Worm (Caenorhabditis elegans) whole organism, L2 larva: ENCODE data around the gene twk-9.
A peak's percentile ranks its signal among the peaks of the same experiment; 100 is the strongest.

Experiments
- C34F6.9 ChIP-seq: fragments of 150-350 bp; optimal IDR thresholded peaks from 2 replicates; lab custom pipeline; 2014; ENCODE audit warnings: missing biosample characterization, missing genetic modification characterization
- F13H6.1 ChIP-seq: sonication (generic microtip); optimal IDR thresholded peaks from 2 replicates; lab custom pipeline; 2016; ENCODE audit warnings: missing genetic modification characterization, missing compliant biosample characterization
- R02D3.7 ChIP-seq: fragments of 150-350 bp; optimal IDR thresholded peaks from 2 replicates; lab custom pipeline; 2014; ENCODE audit warnings: missing biosample characterization, missing genetic modification characterization
- Y55F3AM.14 ChIP-seq: fragments of 200-800 bp; sonication (Bioruptor generic); optimal IDR thresholded peaks from 2 replicates; lab custom pipeline; 2018; ENCODE audit warnings: mild to moderate bottlenecking, missing genetic modification characterization, missing compliant biosample characterization
- ZK546.5 ChIP-seq: sonication (generic microtip); optimal IDR thresholded peaks from 2 replicates; lab custom pipeline; 2017; ENCODE audit warnings: missing biosample characterization, missing genetic modification characterization
- alr-1 ChIP-seq: fragments of 150-350 bp; optimal IDR thresholded peaks from 2 replicates; lab custom pipeline; 2014; ENCODE audit warnings: missing biosample characterization, missing genetic modification characterization
- aly-2 ChIP-seq: fragments of 150-350 bp; optimal IDR thresholded peaks from 2 replicates; lab custom pipeline; 2014; ENCODE audit warnings: missing biosample characterization, missing genetic modification characterization
- ama-1 ChIP-seq: fragments of 150-350 bp; optimal IDR thresholded peaks from 2 replicates; lab custom pipeline; 2018; ENCODE audit warnings: inconsistent platforms
- blmp-1 ChIP-seq: sonication (generic microtip); optimal IDR thresholded peaks from 2 replicates; lab custom pipeline; 2017; ENCODE audit warnings: missing genetic modification characterization, mild to moderate bottlenecking, missing compliant biosample characterization, antibody characterized with exemption, moderate library complexity; ENCODE audit not compliant: insufficient read depth
- ceh-16 ChIP-seq: fragments of 150-350 bp; optimal IDR thresholded peaks from 2 replicates; lab custom pipeline; 2014; ENCODE audit warnings: missing biosample characterization, missing genetic modification characterization
- ceh-82 ChIP-seq: fragments of 150-350 bp; optimal IDR thresholded peaks from 2 replicates; lab custom pipeline; 2014; ENCODE audit warnings: missing biosample characterization, missing genetic modification characterization
- crh-2 ChIP-seq: sonication (generic microtip); optimal IDR thresholded peaks from 2 replicates; lab custom pipeline; 2017; ENCODE audit warnings: missing biosample characterization, missing genetic modification characterization
- dmd-4 ChIP-seq: sonication (generic microtip); optimal IDR thresholded peaks from 2 replicates; lab custom pipeline; 2017; ENCODE audit warnings: missing biosample characterization, missing genetic modification characterization
- egl-27 ChIP-seq: sonication (generic microtip); optimal IDR thresholded peaks from 3 replicates; lab custom pipeline; 2017; ENCODE audit warnings: missing biosample characterization, missing genetic modification reagents, missing genetic modification characterization
- elt-1 ChIP-seq: fragments of 150-350 bp; optimal IDR thresholded peaks from 2 replicates; lab custom pipeline; 2014; ENCODE audit warnings: missing biosample characterization, missing genetic modification characterization
- elt-3 ChIP-seq: sonication (generic microtip); optimal IDR thresholded peaks from 2 replicates; lab custom pipeline; 2017; ENCODE audit warnings: missing biosample characterization, missing genetic modification characterization
- fos-1 ChIP-seq: fragments of 150-350 bp; optimal IDR thresholded peaks from 2 replicates; lab custom pipeline; 2014; ENCODE audit warnings: missing biosample characterization, missing genetic modification characterization
- gmeb-1 ChIP-seq: fragments of 150-350 bp; optimal IDR thresholded peaks from 2 replicates; lab custom pipeline; 2014; ENCODE audit warnings: missing biosample characterization, missing genetic modification characterization
- lin-11 ChIP-seq: fragments of 150-350 bp; sonication (generic microtip); optimal IDR thresholded peaks from 2 replicates; lab custom pipeline; 2014; ENCODE audit warnings: missing biosample characterization, missing genetic modification characterization, inconsistent platforms, mixed read lengths
- lin-13 ChIP-seq: fragments of 150-350 bp; optimal IDR thresholded peaks from 2 replicates; lab custom pipeline; 2014; ENCODE audit warnings: missing biosample characterization, missing genetic modification reagents, missing genetic modification characterization
- lin-39 ChIP-seq: fragments of 150-350 bp; optimal IDR thresholded peaks from 2 replicates; lab custom pipeline; 2014; ENCODE audit warnings: missing biosample characterization, missing genetic modification reagents, missing genetic modification characterization
- lsy-2 ChIP-seq, 2 experiments: fragments of 150-350 bp in 1 of 2; sonication (generic microtip) in 1 of 2; optimal IDR thresholded peaks; 2 replicates each; lab custom pipeline; 2014 to 2017; ENCODE audit warnings: missing biosample characterization in 2 of 2, missing genetic modification characterization in 2 of 2
- mab-5 ChIP-seq: fragments of 150-350 bp; optimal IDR thresholded peaks from 2 replicates; lab custom pipeline; 2014; ENCODE audit warnings: missing biosample characterization, missing genetic modification characterization
- mbf-1 ChIP-seq: sonication (generic microtip); optimal IDR thresholded peaks from 2 replicates; lab custom pipeline; 2017; ENCODE audit warnings: missing biosample characterization, missing genetic modification characterization
- mdl-1 ChIP-seq, 2 experiments: fragments of 150-350 bp in 1 of 2; sonication (generic microtip) in 1 of 2; optimal IDR thresholded peaks; 2 replicates each; lab custom pipeline; 2017; ENCODE audit warnings: missing biosample characterization in 2 of 2, missing genetic modification characterization in 2 of 2
- nhr-10 ChIP-seq: sonication (generic microtip); optimal IDR thresholded peaks from 2 replicates; lab custom pipeline; 2017; ENCODE audit warnings: missing biosample characterization, missing genetic modification characterization
- nhr-11 ChIP-seq: fragments of 150-350 bp; optimal IDR thresholded peaks from 2 replicates; lab custom pipeline; 2014; ENCODE audit warnings: missing biosample characterization, missing genetic modification characterization
- nhr-12 ChIP-seq: fragments of 150-350 bp; optimal IDR thresholded peaks from 2 replicates; lab custom pipeline; 2014; ENCODE audit warnings: missing biosample characterization, missing genetic modification characterization
- nhr-129 ChIP-seq: fragments of 150-350 bp; optimal IDR thresholded peaks from 2 replicates; lab custom pipeline; 2014; ENCODE audit warnings: missing biosample characterization, missing genetic modification characterization
- nhr-21 ChIP-seq: fragments of 150-350 bp; optimal IDR thresholded peaks from 2 replicates; lab custom pipeline; 2014; ENCODE audit warnings: missing biosample characterization, missing genetic modification characterization
- nhr-237 ChIP-seq: fragments of 150-350 bp; optimal IDR thresholded peaks from 2 replicates; lab custom pipeline; 2014; ENCODE audit warnings: missing biosample characterization, missing genetic modification characterization
- nhr-25 ChIP-seq: fragments of 150-350 bp; sonication (generic microtip); optimal IDR thresholded peaks from 3 replicates; lab custom pipeline; 2014; ENCODE audit warnings: missing biosample characterization, missing genetic modification characterization
- nhr-6 ChIP-seq: fragments of 150-350 bp; optimal IDR thresholded peaks from 2 replicates; lab custom pipeline; 2014; ENCODE audit warnings: missing biosample characterization, missing genetic modification characterization
- nhr-77 ChIP-seq: fragments of 150-350 bp; optimal IDR thresholded peaks from 2 replicates; lab custom pipeline; 2014; ENCODE audit warnings: missing biosample characterization, missing genetic modification characterization
- peb-1 ChIP-seq: fragments of 150-350 bp; optimal IDR thresholded peaks from 2 replicates; lab custom pipeline; 2014; ENCODE audit warnings: missing biosample characterization, missing genetic modification characterization
- sem-4 ChIP-seq: fragments of 150-350 bp; optimal IDR thresholded peaks from 2 replicates; lab custom pipeline; 2014; ENCODE audit warnings: missing biosample characterization, missing genetic modification reagents, missing genetic modification characterization
- skn-1 ChIP-seq: sonication (generic microtip); optimal IDR thresholded peaks from 2 replicates; lab custom pipeline; 2017; ENCODE audit warnings: missing biosample characterization, missing genetic modification characterization
- sma-3 ChIP-seq: sonication (generic microtip); optimal IDR thresholded peaks from 2 replicates; lab custom pipeline; 2016; ENCODE audit warnings: missing genetic modification reagents, missing genetic modification characterization, missing compliant biosample characterization
- sma-9 ChIP-seq, 2 experiments: fragments of 150-350 bp in 1 of 2; sonication (generic microtip) in 1 of 2; optimal IDR thresholded peaks; 2 replicates each; lab custom pipeline; 2014 to 2016; ENCODE audit warnings: missing genetic modification characterization in 2 of 2, mild to moderate bottlenecking in 1 of 2, missing biosample characterization in 1 of 2, missing compliant biosample characterization in 1 of 2, missing genetic modification reagents in 1 of 2, moderate library complexity in 1 of 2
- snpc-4 ChIP-seq: fragments of 150-350 bp; optimal IDR thresholded peaks from 2 replicates; lab custom pipeline; 2014; ENCODE audit warnings: missing biosample characterization, missing genetic modification characterization
- unc-39 ChIP-seq: fragments of 150-350 bp; optimal IDR thresholded peaks from 2 replicates; lab custom pipeline; 2014; ENCODE audit warnings: missing biosample characterization, missing genetic modification characterization
- unc-55 ChIP-seq: fragments of 150-350 bp; sonication (generic microtip); optimal IDR thresholded peaks from 3 replicates; lab custom pipeline; 2014; ENCODE audit warnings: missing biosample characterization, missing genetic modification reagents, missing genetic modification characterization
- unc-62 ChIP-seq: fragments of 150-350 bp; optimal IDR thresholded peaks from 2 replicates; lab custom pipeline; 2014; ENCODE audit warnings: missing biosample characterization, missing genetic modification reagents, missing genetic modification characterization
- zag-1 ChIP-seq: fragments of 150-350 bp; optimal IDR thresholded peaks from 2 replicates; lab custom pipeline; 2014; ENCODE audit warnings: missing biosample characterization, missing genetic modification characterization
- ztf-1 ChIP-seq: fragments of 200-800 bp; sonication (Bioruptor generic); conservative IDR thresholded peaks from 2 replicates; pipeline ENCODE4 v1.3.6; 2022; ENCODE audit warnings: missing genetic modification characterization, missing compliant biosample characterization
- ztf-11 ChIP-seq: sonication (generic microtip); optimal IDR thresholded peaks from 2 replicates; lab custom pipeline; 2017; ENCODE audit warnings: missing biosample characterization, missing genetic modification characterization
- ztf-4 ChIP-seq: fragments of 150-350 bp; optimal IDR thresholded peaks from 2 replicates; lab custom pipeline; 2014; ENCODE audit warnings: missing biosample characterization, missing genetic modification characterization

The twk-9 gene

ce11 chrIV:9676535-9676934 is 16.4 kb upstream of the twk-9 start:
- TF ChIP-seq nhr-129 (peak; percentile 32), unc-39 (tag; lab: Kevin White, UChicago) (no peak), crh-2 (peak; percentile 71), C34F6.9 (tag; lab: Kevin White, UChicago) (no peak), aly-2 (tag; lab: Kevin White, UChicago) (no peak), lsy-2 (tag; optimal IDR thresholded peaks at IDR 0.05; lab: Kevin White, UChicago) (no peak), nhr-11 (tag; lab: Kevin White, UChicago) (no peak), ceh-82 (tag; lab: Kevin White, UChicago) (no peak), F13H6.1 (peak; percentile 32), mdl-1 (tag; optimal IDR thresholded peaks at IDR 0.05; lab: Kevin White, UChicago) (peak in 1 of 2 experiments; percentile 30), fos-1 (tag; lab: Kevin White, UChicago) (peak; percentile 73), nhr-21 (tag; lab: Kevin White, UChicago) (no peak), elt-3 (no peak), mbf-1 (tag; lab: Kevin White, UChicago) (no peak), unc-62 (GFP tag; lab: Kevin White, UChicago) (no peak), egl-27 (tag; lab: Kevin White, UChicago) (no peak), unc-55 (GFP tag; lab: Kevin White, UChicago) (no peak), nhr-237 (tag; lab: Kevin White, UChicago) (no peak), sma-9 (GFP tag; optimal IDR thresholded peaks at IDR 0.05; lab: Kevin White, UChicago) (peak; percentile 75), sma-9 (tag; optimal IDR thresholded peaks at IDR 0.05; lab: Kevin White, UChicago) (no peak), ztf-1 (GFP tag; lab: Robert Waterston, UW) (no peak), gmeb-1 (peak; percentile 13)

- peak; percentile 67 for TF ChIP-seq nhr-21 (tag; lab: Kevin White, UChicago)
- TF ChIP-seq elt-3, result no peak
- TF ChIP-seq nhr-25 (tag; lab: Kevin White, UChicago), result no peak
- peak; percentile 14 to 79 for TF ChIP-seq lsy-2 (tag; optimal IDR thresholded peaks at IDR 0.05; lab: Kevin White, UChicago)
- TF ChIP-seq F13H6.1, result peak; percentile 85
- no peak for TF ChIP-seq Y55F3AM.14 (GFP tag; lab: Kevin White, UChicago)
- TF ChIP-seq unc-55 (GFP tag; lab: Kevin White, UChicago), result peak; percentile 73
- TF ChIP-seq dmd-4, result no peak
- TF ChIP-seq elt-1 (tag; lab: Kevin White, UChicago), result no peak
- TF ChIP-seq fos-1 (tag; lab: Kevin White, UChicago), result peak; percentile 51
- no peak for TF ChIP-seq unc-62 (GFP tag; lab: Kevin White, UChicago)
- peak; percentile 69 for TF ChIP-seq egl-27 (tag; lab: Kevin White, UChicago)
- TF ChIP-seq ceh-82 (tag; lab: Kevin White, UChicago), result no peak
- TF ChIP-seq mbf-1 (tag; lab: Kevin White, UChicago), result no peak
- TF ChIP-seq R02D3.7 (tag; lab: Kevin White, UChicago), result no peak
- TF ChIP-seq sem-4 (tag; lab: Kevin White, UChicago), result peak; percentile 19
- TF ChIP-seq blmp-1 (tag; lab: Kevin White, UChicago), result peak; percentile 92
- TF ChIP-seq ceh-16 (tag; lab: Kevin White, UChicago), result no peak
- TF ChIP-seq peb-1, result no peak
- peak; percentile 72 for TF ChIP-seq nhr-129
- TF ChIP-seq ZK546.5 (tag; lab: Kevin White, UChicago), result no peak
- no peak for TF ChIP-seq nhr-11 (tag; lab: Kevin White, UChicago)
- no peak for TF ChIP-seq nhr-12 (tag; lab: Kevin White, UChicago)
- TF ChIP-seq mdl-1 (tag; optimal IDR thresholded peaks at IDR 0.05; lab: Kevin White, UChicago), result peak; percentile 92 to 99
- peak; percentile 43 for TF ChIP-seq snpc-4 (tag; lab: Kevin White, UChicago)
- peak; percentile 51 for TF ChIP-seq zag-1 (tag; lab: Kevin White, UChicago)
- TF ChIP-seq crh-2, result peak; percentile 96
- peak; percentile 89 for TF ChIP-seq C34F6.9 (tag; lab: Kevin White, UChicago)
- peak; percentile 49 for TF ChIP-seq sma-3 (GFP tag; lab: Kevin White, UChicago)
- no peak for TF ChIP-seq unc-39 (tag; lab: Kevin White, UChicago)
- peak; percentile 32 for TF ChIP-seq lin-13
- TF ChIP-seq mab-5 (tag; lab: Kevin White, UChicago), result peak; percentile 3
- no peak for TF ChIP-seq nhr-10 (tag; lab: Kevin White, UChicago)
- no peak for TF ChIP-seq ztf-11
- peak; percentile 94 for TF ChIP-seq sma-9 (GFP tag; optimal IDR thresholded peaks at IDR 0.05; lab: Kevin White, UChicago)
- TF ChIP-seq sma-9 (tag; optimal IDR thresholded peaks at IDR 0.05; lab: Kevin White, UChicago), result no peak
- TF ChIP-seq lin-11 (tag; lab: Kevin White, UChicago), result no peak
- TF ChIP-seq nhr-237 (tag; lab: Kevin White, UChicago), result no peak
- no peak for TF ChIP-seq nhr-77 (tag; lab: Kevin White, UChicago)
- TF ChIP-seq skn-1 (tag; lab: Kevin White, UChicago), result no peak
- no peak for TF ChIP-seq gmeb-1
- no peak for TF ChIP-seq aly-2 (tag; lab: Kevin White, UChicago)
- no peak for TF ChIP-seq lin-39 (tag; lab: Kevin White, UChicago)
- peak; percentile 53 for TF ChIP-seq nhr-6 (tag; lab: Kevin White, UChicago)
- no peak for TF ChIP-seq ztf-4
- TF ChIP-seq ama-1, result no peak
- no peak for TF ChIP-seq alr-1 (tag; lab: Kevin White, UChicago)
- TF ChIP-seq ztf-1 (GFP tag; lab: Robert Waterston, UW), result no peak
Measured at ce11 chrIV:9677226-9677992, 15.6 kb upstream of the twk-9 start.
